Fruit fly (Drosophila melanogaster) whole organism, prepupa: Measurements from ENCODE around the gene CG31882.

Experiments
- Blimp-1 ChIP-seq: fragments of 200-800 bp; sonication (Bioruptor generic); optimal IDR thresholded peaks from 3 replicates; lab custom pipeline; 2017; ENCODE audit warnings: missing biosample characterization, missing genetic modification characterization, mild to moderate bottlenecking, moderate library complexity, missing genetic modification reagents
- CG1621 ChIP-seq: fragments of 200-800 bp; sonication (Bioruptor generic); optimal IDR thresholded peaks from 3 replicates; lab custom pipeline; 2018; ENCODE audit warnings: missing biosample characterization, mild to moderate bottlenecking, missing genetic modification characterization
- CG6854 ChIP-seq: fragments of 200-800 bp; sonication (Bioruptor generic); optimal IDR thresholded peaks from 2 replicates; lab custom pipeline; 2017; ENCODE audit warnings: missing biosample characterization, mild to moderate bottlenecking, missing genetic modification characterization
- CG7368 ChIP-seq: fragments of 200-800 bp; sonication (Bioruptor generic); optimal IDR thresholded peaks from 3 replicates; lab custom pipeline; 2016; ENCODE audit warnings: missing biosample characterization, missing genetic modification characterization
- CG8319 ChIP-seq: fragments of 200-800 bp; sonication (Bioruptor generic); optimal IDR thresholded peaks from 3 replicates; lab custom pipeline; 2016; ENCODE audit warnings: missing biosample characterization, missing genetic modification characterization
- Eip75B ChIP-seq: fragments of 200-800 bp; sonication (Bioruptor generic); optimal IDR thresholded peaks from 3 replicates; lab custom pipeline; 2016; ENCODE audit warnings: missing biosample characterization, missing genetic modification characterization
- Hr38 ChIP-seq: sonication (Bioruptor generic); optimal IDR thresholded peaks from 2 replicates; lab custom pipeline; 2016; ENCODE audit warnings: missing biosample characterization, missing genetic modification characterization
- Hr39 ChIP-seq: fragments of 200-800 bp; sonication (Bioruptor generic); optimal IDR thresholded peaks from 2 replicates; lab custom pipeline; 2016; ENCODE audit warnings: missing biosample characterization, missing genetic modification characterization
- Sox102F ChIP-seq: fragments of 200-800 bp; sonication (Bioruptor generic); optimal IDR thresholded peaks from 2 replicates; lab custom pipeline; 2016; ENCODE audit warnings: missing biosample characterization, mild to moderate bottlenecking, missing genetic modification characterization
- eg ChIP-seq: fragments of 200-800 bp; sonication (Bioruptor generic); IDR thresholded peaks from 3 replicates; pipeline ENCODE4 v1.3.6; 2022; ENCODE audit warnings: missing biosample characterization, missing genetic modification characterization
- fd59A ChIP-seq: fragments of 200-800 bp; sonication (Bioruptor generic); optimal IDR thresholded peaks from 2 replicates; lab custom pipeline; 2017; ENCODE audit warnings: missing biosample characterization, mild to moderate bottlenecking, missing genetic modification characterization, missing genetic modification reagents
- topi ChIP-seq: fragments of 200-800 bp; sonication (Bioruptor generic); optimal IDR thresholded peaks from 3 replicates; lab custom pipeline; 2016; ENCODE audit warnings: missing biosample characterization, missing genetic modification characterization

DNA sequence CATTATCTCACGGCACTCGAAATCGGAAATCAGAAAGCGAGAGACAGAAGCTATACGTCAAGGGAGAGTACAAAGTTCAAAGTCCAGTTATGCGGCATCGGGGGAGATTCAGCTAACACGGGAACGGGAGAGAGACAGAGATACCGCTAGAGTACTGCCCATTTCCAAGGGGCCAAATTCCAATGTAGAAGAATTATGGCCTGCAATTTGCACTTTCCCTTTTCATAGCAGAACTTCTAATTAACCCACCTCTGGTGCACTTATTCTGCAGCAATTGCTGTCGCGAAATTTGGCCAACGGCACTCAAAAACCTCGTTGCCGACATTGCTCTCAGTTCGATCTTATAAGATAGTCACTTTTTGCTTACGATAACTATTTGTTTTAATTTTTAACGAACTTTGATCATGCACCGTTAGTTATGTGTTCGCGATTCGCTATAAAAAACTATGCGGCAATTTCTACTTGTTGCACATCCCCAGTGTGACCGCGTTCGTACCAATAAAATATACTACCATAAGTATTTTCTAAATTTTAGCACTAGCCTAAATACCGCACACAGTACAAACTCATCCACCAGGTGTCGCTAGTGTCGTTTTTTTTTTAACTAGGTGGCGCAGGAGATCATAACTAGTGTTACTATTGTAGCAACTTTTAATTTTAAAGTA lies 48.7 kb downstream of the CG31882 start, which contains the start of gene Mtpalpha:
- TF ChIP-seq CG8319 (peak; percentile 83), CG1621 (tag; lab: Kevin White, UChicago) (peak; percentile 93), Sox102F (GFP tag; lab: Kevin White, UChicago) (peak; percentile 78), eg (GFP tag; lab: Robert Waterston, UW) (peak; percentile 93), fd59A (GFP tag; lab: Kevin White, UChicago) (peak; percentile 9), Eip75B (GFP tag; lab: Kevin White, UChicago) (peak; percentile 57), Blimp-1 (GFP tag; lab: Kevin White, UChicago) (peak; percentile 88), CG7368 (GFP tag; lab: Kevin White, UChicago) (peak; percentile 89), CG6854 (GFP tag; lab: Kevin White, UChicago) (peak; percentile 99), Hr39 (no peak), topi (peak; percentile 72), Hr38 (GFP tag; lab: Kevin White, UChicago) (peak; percentile 22)
